Worm (Caenorhabditis elegans) whole organism, L4 larva: ENCODE measurements around the gene col-187.
A peak's percentile ranks its signal among the peaks of the same experiment; 100 is the strongest.

Source experiments
- F26F4.8 ChIP-seq: fragments of 200-800 bp; sonication (Bioruptor generic); conservative IDR thresholded peaks from 2 replicates; pipeline ENCODE4 v1.3.6; 2022; ENCODE audit warnings: missing genetic modification characterization, missing compliant biosample characterization
- F37D6.2 ChIP-seq: sonication (generic microtip); optimal IDR thresholded peaks from 2 replicates; lab custom pipeline; 2016; ENCODE audit warnings: mild to moderate bottlenecking, missing genetic modification characterization, missing compliant biosample characterization
- F44E2.7 ChIP-seq: fragments of 200-800 bp; sonication (Bioruptor generic); IDR thresholded peaks from 2 replicates; pipeline ENCODE4 v2.1.2; 2022; ENCODE audit warnings: missing genetic modification characterization, missing compliant biosample characterization
- R02D3.7 ChIP-seq: fragments of 150-350 bp; sonication (generic microtip); optimal IDR thresholded peaks from 3 replicates; lab custom pipeline; 2014; ENCODE audit warnings: missing biosample characterization, missing genetic modification characterization
- ZK337.2 ChIP-seq: fragments of 200-800 bp; sonication (Bioruptor generic); IDR thresholded peaks from 2 replicates; pipeline ENCODE4 v1.3.6; 2022; ENCODE audit warnings: missing genetic modification reagents, missing genetic modification characterization, missing compliant biosample characterization
- aha-1 ChIP-seq: fragments of 150-350 bp; peaks from one replicate; lab custom pipeline; 2014; ENCODE audit warnings: missing biosample characterization, missing genetic modification characterization
- ceh-44 ChIP-seq: fragments of 200-800 bp; sonication (Bioruptor generic); IDR thresholded peaks from 2 replicates; pipeline ENCODE4 v1.3.6; 2022; ENCODE audit warnings: missing genetic modification reagents, missing genetic modification characterization, missing compliant biosample characterization
- ceh-62 ChIP-seq: sonication (generic microtip); optimal IDR thresholded peaks from 2 replicates; lab custom pipeline; 2017; ENCODE audit warnings: missing biosample characterization, missing genetic modification characterization
- ctbp-1 ChIP-seq: fragments of 200-800 bp; sonication (Bioruptor generic); IDR thresholded peaks from 2 replicates; pipeline ENCODE4 v1.3.6; 2022; ENCODE audit warnings: missing genetic modification reagents, missing genetic modification characterization, missing compliant biosample characterization
- daf-16 ChIP-seq, 3 experiments: sonication (generic microtip); optimal IDR thresholded peaks; 2 replicates each; lab custom pipeline; 2016 to 2017; ENCODE audit warnings: missing genetic modification characterization in 3 of 3, missing genetic modification reagents in 3 of 3, mild to moderate bottlenecking in 2 of 3, missing compliant biosample characterization in 2 of 3, missing biosample characterization in 1 of 3, moderate library complexity in 1 of 3
- daf-8 ChIP-seq: fragments of 200-800 bp; sonication (Bioruptor generic); IDR thresholded peaks from 2 replicates; pipeline ENCODE4 v1.3.6; 2022; ENCODE audit warnings: missing genetic modification characterization, missing compliant biosample characterization
- dmd-8 ChIP-seq: fragments of 200-800 bp; sonication (Bioruptor generic); IDR thresholded peaks from 2 replicates; pipeline ENCODE4 v1.3.6; 2022; ENCODE audit warnings: missing genetic modification characterization, missing compliant biosample characterization
- duxl-1 ChIP-seq: sonication (generic microtip); optimal IDR thresholded peaks from 2 replicates; lab custom pipeline; 2016; ENCODE audit warnings: mild to moderate bottlenecking, missing genetic modification characterization, moderate library complexity, missing compliant biosample characterization; ENCODE audit not compliant: poor library complexity
- egl-43 ChIP-seq: fragments of 200-800 bp; sonication (Bioruptor generic); IDR thresholded peaks from 2 replicates; pipeline ENCODE4 v1.3.6; 2022; ENCODE audit warnings: missing genetic modification reagents, missing genetic modification characterization, missing compliant biosample characterization
- fos-1 ChIP-seq: fragments of 150-350 bp; optimal IDR thresholded peaks from 2 replicates; lab custom pipeline; 2014; ENCODE audit warnings: missing biosample characterization, missing genetic modification characterization
- gei-8 ChIP-seq: fragments of 200-800 bp; sonication (Bioruptor generic); optimal IDR thresholded peaks from 2 replicates; lab custom pipeline; 2018; ENCODE audit warnings: mild to moderate bottlenecking, missing genetic modification characterization, missing compliant biosample characterization
- hlh-11 ChIP-seq: fragments of 200-800 bp; sonication (Bioruptor generic); optimal IDR thresholded peaks from 2 replicates; lab custom pipeline; 2018; ENCODE audit warnings: mild to moderate bottlenecking, missing genetic modification characterization, missing compliant biosample characterization
- hlh-30 ChIP-seq: sonication (generic microtip); optimal IDR thresholded peaks from 2 replicates; lab custom pipeline; 2017; ENCODE audit warnings: antibody characterized with exemption, mild to moderate bottlenecking, missing genetic modification characterization, missing compliant biosample characterization; ENCODE audit not compliant: insufficient read depth
- jun-1 ChIP-seq: fragments of 150-350 bp; optimal IDR thresholded peaks from 2 replicates; lab custom pipeline; 2014; ENCODE audit warnings: missing biosample characterization, missing genetic modification reagents, missing genetic modification characterization
- lim-7 ChIP-seq: fragments of 200-800 bp; sonication (Bioruptor generic); IDR thresholded peaks from 2 replicates; pipeline ENCODE4 v1.3.6; 2022; ENCODE audit warnings: missing genetic modification characterization, missing compliant biosample characterization
- lin-1 ChIP-seq: fragments of 200-800 bp; sonication (Bioruptor generic); IDR thresholded peaks from 2 replicates; pipeline ENCODE4 v1.3.6; 2022; ENCODE audit warnings: missing genetic modification reagents, missing genetic modification characterization, missing compliant biosample characterization
- lin-13 ChIP-seq: fragments of 150-350 bp; optimal IDR thresholded peaks from 2 replicates; lab custom pipeline; 2014; ENCODE audit warnings: missing biosample characterization, missing genetic modification reagents, missing genetic modification characterization
- lin-29 ChIP-seq: fragments of 200-800 bp; sonication (Bioruptor generic); IDR thresholded peaks from 2 replicates; pipeline ENCODE4 v1.3.6; 2022; ENCODE audit warnings: missing genetic modification reagents, missing genetic modification characterization, missing compliant biosample characterization
- lsy-2 ChIP-seq, 2 experiments: fragments of 150-350 bp in 1 of 2; sonication (generic microtip) in 1 of 2; optimal IDR thresholded peaks; 2 replicates each; lab custom pipeline; 2014 to 2017; ENCODE audit warnings: missing biosample characterization in 2 of 2, missing genetic modification characterization in 2 of 2
- madf-5 ChIP-seq, 2 experiments: fragments of 200-800 bp; sonication (Bioruptor generic); IDR thresholded peaks; 2 replicates each; pipeline ENCODE4 v1.3.6; 2022; ENCODE audit warnings: missing compliant biosample characterization in 2 of 2, missing genetic modification characterization in 2 of 2
- mdl-1 ChIP-seq, 2 experiments: fragments of 150-350 bp in 1 of 2; sonication (generic microtip) in 1 of 2; optimal IDR thresholded peaks; 2 replicates each; lab custom pipeline; 2014 to 2017; ENCODE audit warnings: missing biosample characterization in 2 of 2, missing genetic modification characterization in 2 of 2
- mep-1 ChIP-seq: fragments of 150-350 bp; sonication (generic microtip); optimal IDR thresholded peaks from 3 replicates; lab custom pipeline; 2014; ENCODE audit warnings: missing biosample characterization, missing genetic modification characterization
- mes-2 ChIP-seq: sonication (generic microtip); optimal IDR thresholded peaks from 2 replicates; lab custom pipeline; 2016; ENCODE audit warnings: missing genotype, mild to moderate bottlenecking, missing genetic modification characterization, missing compliant biosample characterization; ENCODE audit not compliant: poor library complexity, severe bottlenecking
- mxl-2 ChIP-seq: fragments of 200-800 bp; sonication (Bioruptor generic); conservative IDR thresholded peaks from 2 replicates; pipeline ENCODE4 v1.3.6; 2022; ENCODE audit warnings: missing genetic modification reagents, missing genetic modification characterization, missing compliant biosample characterization
- mxl-3 ChIP-seq: fragments of 200-800 bp; sonication (Bioruptor generic); optimal IDR thresholded peaks from 2 replicates; lab custom pipeline; 2018; ENCODE audit warnings: mild to moderate bottlenecking, missing genetic modification characterization, missing compliant biosample characterization
- nhr-10 ChIP-seq: fragments of 150-350 bp; optimal IDR thresholded peaks from 2 replicates; lab custom pipeline; 2014; ENCODE audit warnings: missing biosample characterization, missing genetic modification characterization
- nhr-11 ChIP-seq: fragments of 150-350 bp; optimal IDR thresholded peaks from 2 replicates; lab custom pipeline; 2014; ENCODE audit warnings: missing biosample characterization, missing genetic modification characterization
- nhr-111 ChIP-seq: fragments of 200-800 bp; sonication (Bioruptor generic); optimal IDR thresholded peaks from 2 replicates; lab custom pipeline; 2018; ENCODE audit warnings: mild to moderate bottlenecking, missing genetic modification characterization, missing compliant biosample characterization
- nhr-237 ChIP-seq: sonication (generic microtip); optimal IDR thresholded peaks from 2 replicates; lab custom pipeline; 2017; ENCODE audit warnings: missing biosample characterization, missing genetic modification characterization
- nhr-25 ChIP-seq: sonication (generic microtip); optimal IDR thresholded peaks from 2 replicates; lab custom pipeline; 2017; ENCODE audit warnings: missing genetic modification characterization, mild to moderate bottlenecking, missing compliant biosample characterization, antibody characterized with exemption, moderate library complexity, borderline replicate concordance; ENCODE audit not compliant: insufficient read depth
- nhr-28 ChIP-seq: fragments of 150-350 bp; optimal IDR thresholded peaks from 2 replicates; lab custom pipeline; 2014; ENCODE audit warnings: missing biosample characterization, missing genetic modification characterization
- nhr-6 ChIP-seq: fragments of 150-350 bp; optimal IDR thresholded peaks from 2 replicates; lab custom pipeline; 2014; ENCODE audit warnings: missing biosample characterization, missing genetic modification characterization
- nhr-77 ChIP-seq: fragments of 150-350 bp; optimal IDR thresholded peaks from 2 replicates; lab custom pipeline; 2014; ENCODE audit warnings: missing biosample characterization, missing genetic modification characterization
- pha-4 ChIP-seq, 2 experiments: fragments of 150-350 bp in 1 of 2; fragments of 200-800 bp in 1 of 2; sonication (Bioruptor generic) in 1 of 2; IDR thresholded peaks in 1 of 2; optimal IDR thresholded peaks in 1 of 2; 2 replicates each; pipeline versions ENCODE4 v1.3.6 to Lab custom; 2014 to 2022; ENCODE audit warnings: missing genetic modification characterization in 2 of 2, missing genetic modification reagents in 2 of 2, missing biosample characterization in 1 of 2, missing compliant biosample characterization in 1 of 2
- pqm-1 ChIP-seq: sonication (generic microtip); optimal IDR thresholded peaks from 2 replicates; lab custom pipeline; 2017; ENCODE audit warnings: missing biosample characterization, missing genetic modification characterization
- sdz-12 ChIP-seq: fragments of 200-800 bp; sonication (Bioruptor generic); optimal IDR thresholded peaks from 2 replicates; lab custom pipeline; 2018; ENCODE audit warnings: mild to moderate bottlenecking, missing genetic modification characterization, missing compliant biosample characterization
- skn-1 ChIP-seq: fragments of 150-350 bp; optimal IDR thresholded peaks from 2 replicates; lab custom pipeline; 2014; ENCODE audit warnings: missing biosample characterization, missing genetic modification characterization
- snpc-1.2 ChIP-seq: fragments of 200-800 bp; sonication (Bioruptor generic); IDR thresholded peaks from 2 replicates; pipeline ENCODE4 v1.3.6; 2022; ENCODE audit warnings: missing genetic modification reagents, missing genetic modification characterization, missing compliant biosample characterization
- unc-39 ChIP-seq: sonication (generic microtip); optimal IDR thresholded peaks from 2 replicates; lab custom pipeline; 2017; ENCODE audit warnings: missing biosample characterization, missing genetic modification characterization
- unc-62 ChIP-seq, 3 experiments: fragments of 150-350 bp in 1 of 3; sonication (generic microtip); optimal IDR thresholded peaks in 2 of 3; peaks in 1 of 3; 1 replicate in 1 of 3; 2 replicates in 2 of 3; lab custom pipeline; 2014 to 2017; ENCODE audit warnings: missing biosample characterization in 3 of 3, missing genetic modification characterization in 3 of 3, missing genetic modification reagents in 3 of 3, missing genotype in 1 of 3
- zfp-3 ChIP-seq: fragments of 200-800 bp; sonication (Bioruptor generic); conservative IDR thresholded peaks from 2 replicates; pipeline ENCODE4 v1.3.6; 2022; ENCODE audit warnings: missing genetic modification reagents, missing genetic modification characterization, missing compliant biosample characterization

col-187 gene

DNA sequence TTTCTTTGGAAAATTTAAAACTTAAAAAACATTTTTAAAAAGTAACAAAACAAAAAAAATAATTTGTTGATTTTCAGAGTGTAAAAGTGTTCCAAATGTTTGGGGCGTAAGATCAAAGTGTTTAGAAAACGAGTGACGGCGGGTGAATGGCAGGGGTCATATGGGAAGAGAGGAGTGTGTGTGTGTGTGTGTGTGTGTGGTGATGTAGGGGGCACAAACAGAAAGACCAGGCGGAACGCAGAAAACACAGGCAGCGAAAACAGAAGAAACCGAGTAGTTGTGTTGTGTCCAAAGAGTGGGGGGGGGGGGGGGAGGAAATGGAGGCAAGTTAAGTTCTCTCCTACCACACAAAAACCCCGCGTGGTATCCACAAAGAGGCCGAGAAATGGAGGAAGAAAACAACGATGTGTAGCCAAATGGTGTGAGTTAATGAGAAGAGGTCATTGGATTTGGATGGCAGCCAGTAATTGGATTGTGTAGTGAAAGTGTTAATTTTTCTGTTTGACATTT, 32.4 kb upstream of the col-187 start, which contains the start of gene B0395.3 (continued):
- TF ChIP-seq nhr-10 (tag; lab: Kevin White, UChicago), result no peak
- peak in 1 of 2 experiments; percentile 66 for TF ChIP-seq daf-16 (GFP tag; optimal IDR thresholded peaks at IDR 0.05; lab: Kevin White, UChicago)
- TF ChIP-seq daf-16 (tag; optimal IDR thresholded peaks at IDR 0.05; lab: Kevin White, UChicago), result peak; percentile 67
- no peak for TF ChIP-seq nhr-237 (tag; lab: Kevin White, UChicago)
- peak in 1 of 2 experiments; percentile 69 for TF ChIP-seq mdl-1 (tag; optimal IDR thresholded peaks at IDR 0.05; lab: Kevin White, UChicago)
- TF ChIP-seq unc-62 (GFP tag; optimal IDR thresholded peaks at IDR 0.05 in 1 of 2; lab: Kevin White, UChicago), result peak in 1 of 2 experiments; percentile 97
- no peak for TF ChIP-seq unc-62 (tag; optimal IDR thresholded peaks at IDR 0.05; lab: Kevin White, UChicago)
- TF ChIP-seq hlh-30 (tag; lab: Kevin White, UChicago), result peak; percentile 95
- TF ChIP-seq duxl-1, result no peak
- peak in 1 of 2 experiments; percentile 30 for TF ChIP-seq lsy-2 (tag; optimal IDR thresholded peaks at IDR 0.05; lab: Kevin White, UChicago)
- no peak for TF ChIP-seq pqm-1 (tag; lab: Kevin White, UChicago)
- TF ChIP-seq R02D3.7, result no peak
- peak; percentile 8 for TF ChIP-seq nhr-6
- no peak for TF ChIP-seq jun-1
- peak; percentile 24 for TF ChIP-seq nhr-25
- peak; percentile 58 for TF ChIP-seq nhr-11 (tag; lab: Kevin White, UChicago)
- no peak for TF ChIP-seq nhr-77 (tag; lab: Kevin White, UChicago)
- TF ChIP-seq lin-1 (GFP tag; lab: Robert Waterston, UW), result peak; percentile 24; the same call in 1 of the 2 replicates
- TF ChIP-seq mxl-3, result peak; percentile 59
- peak; percentile 58 for TF ChIP-seq egl-43 (GFP tag; lab: Robert Waterston, UW)
- peak; percentile 36; the same call in 1 of the 2 replicates for TF ChIP-seq pha-4 (GFP tag; IDR thresholded peaks at IDR 0.05; lab: Robert Waterston, UW)
- no peak for TF ChIP-seq pha-4 (tag; optimal IDR thresholded peaks at IDR 0.05; lab: Kevin White, UChicago)
- TF ChIP-seq hlh-11 (tag; lab: Kevin White, UChicago), result peak; percentile 87
- peak; percentile 44; the same call in 1 of the 2 replicates for TF ChIP-seq ctbp-1 (GFP tag; lab: Robert Waterston, UW)
- TF ChIP-seq lim-7 (GFP tag; lab: Robert Waterston, UW), result 0 out of 2 replicates have a peak, but pooled peaks have one; percentile 33
- no peak for TF ChIP-seq F44E2.7 (GFP tag; lab: Robert Waterston, UW)

- TF ChIP-seq daf-8 (GFP tag; lab: Robert Waterston, UW), result no peak
- TF ChIP-seq mep-1 (tag; lab: Kevin White, UChicago), result no peak
- TF ChIP-seq ceh-44 (GFP tag; lab: Robert Waterston, UW), result no peak
- TF ChIP-seq mxl-2 (GFP tag; lab: Robert Waterston, UW), result no peak
- no peak for TF ChIP-seq mes-2 (tag; lab: Kevin White, UChicago)
- TF ChIP-seq gei-8, result no peak
- TF ChIP-seq mxl-3, result no peak
- TF ChIP-seq F26F4.8, result no peak
- no peak for TF ChIP-seq skn-1 (tag; lab: Kevin White, UChicago)
- TF ChIP-seq R02D3.7, result no peak
- no peak for TF ChIP-seq fos-1
- TF ChIP-seq F37D6.2 (tag; lab: Kevin White, UChicago), result no peak
- TF ChIP-seq nhr-111 (GFP tag; lab: Kevin White, UChicago), result no peak
- TF ChIP-seq lin-29 (GFP tag; lab: Robert Waterston, UW), result no peak
- TF ChIP-seq lsy-2 (tag; optimal IDR thresholded peaks at IDR 0.05; lab: Kevin White, UChicago), result no peak
- TF ChIP-seq mdl-1 (tag; optimal IDR thresholded peaks at IDR 0.05; lab: Kevin White, UChicago), result peak in 1 of 2 experiments; percentile 34
- TF ChIP-seq nhr-77 (tag; lab: Kevin White, UChicago), result peak; percentile 22
- no peak for TF ChIP-seq ceh-62 (tag; lab: Kevin White, UChicago)
- TF ChIP-seq aha-1 (tag; lab: Kevin White, UChicago), result no peak
- TF ChIP-seq nhr-28 (tag; lab: Kevin White, UChicago), result peak; percentile 95
- TF ChIP-seq snpc-1.2 (GFP tag; lab: Robert Waterston, UW), result no peak
- TF ChIP-seq sdz-12 (GFP tag; lab: Kevin White, UChicago), result no peak
- no peak for TF ChIP-seq dmd-8 (GFP tag; lab: Robert Waterston, UW)
- peak; percentile 35 for TF ChIP-seq hlh-11 (tag; lab: Kevin White, UChicago)
- TF ChIP-seq daf-16 (GFP tag; optimal IDR thresholded peaks at IDR 0.05; lab: Kevin White, UChicago), result no peak
- peak; percentile 93 for TF ChIP-seq daf-16 (tag; optimal IDR thresholded peaks at IDR 0.05; lab: Kevin White, UChicago)
- TF ChIP-seq unc-39, result no peak
- TF ChIP-seq lin-13 (GFP tag; lab: Kevin White, UChicago), result no peak
- peak; percentile 21 for TF ChIP-seq pqm-1 (tag; lab: Kevin White, UChicago)
- no peak for TF ChIP-seq zfp-3 (GFP tag; lab: Robert Waterston, UW)
- TF ChIP-seq unc-62 (GFP tag; optimal IDR thresholded peaks at IDR 0.05 in 1 of 2; lab: Kevin White, UChicago), result no peak
- TF ChIP-seq unc-62 (tag; optimal IDR thresholded peaks at IDR 0.05; lab: Kevin White, UChicago), result no peak
- no peak for TF ChIP-seq madf-5 (GFP tag; IDR thresholded peaks at IDR 0.05; lab: Robert Waterston, UW)
- TF ChIP-seq ZK337.2 (GFP tag; lab: Robert Waterston, UW), result no peak
These were observed 30.9 kb upstream of the col-187 start for ce11 chrX:16041808-16042207.
